Worm (Caenorhabditis elegans) whole organism, L4 larva: ENCODE measurements around the gene T05H10.8.

Experiments used
- D1046.2 ChIP-seq: fragments of 200-800 bp; sonication (Bioruptor generic); IDR thresholded peaks from 2 replicates; pipeline ENCODE4 v1.3.6; 2022; ENCODE audit warnings: missing genetic modification characterization, missing compliant biosample characterization
- F26F4.8 ChIP-seq: fragments of 200-800 bp; sonication (Bioruptor generic); conservative IDR thresholded peaks from 2 replicates; pipeline ENCODE4 v1.3.6; 2022; ENCODE audit warnings: missing genetic modification characterization, missing compliant biosample characterization
- F49E8.2 ChIP-seq: sonication (generic microtip); optimal IDR thresholded peaks from 2 replicates; lab custom pipeline; 2016; ENCODE audit warnings: missing compliant biosample characterization, mild to moderate bottlenecking, missing genetic modification characterization, borderline replicate concordance
- Y105C5A.15 ChIP-seq: fragments of 200-800 bp; sonication (Bioruptor generic); IDR thresholded peaks from 2 replicates; pipeline ENCODE4 v1.3.6; 2022; ENCODE audit warnings: missing genetic modification characterization, missing compliant biosample characterization
- Y5F2A.4 ChIP-seq: fragments of 200-800 bp; sonication (Bioruptor generic); optimal IDR thresholded peaks from 2 replicates; lab custom pipeline; 2018; ENCODE audit warnings: mild to moderate bottlenecking, missing genetic modification characterization, missing compliant biosample characterization
- aha-1 ChIP-seq: fragments of 150-350 bp; peaks from one replicate; lab custom pipeline; 2014; ENCODE audit warnings: missing biosample characterization, missing genetic modification characterization
- ama-1 ChIP-seq: fragments of 150-350 bp; optimal IDR thresholded peaks from 2 replicates; lab custom pipeline; 2014; ENCODE audit warnings: inconsistent platforms, mixed read lengths
- ceh-28 ChIP-seq: fragments of 150-350 bp; optimal IDR thresholded peaks from 2 replicates; lab custom pipeline; 2014; ENCODE audit warnings: missing biosample characterization, missing genetic modification reagents, missing genetic modification characterization
- ceh-32 ChIP-seq: sonication (generic microtip); optimal IDR thresholded peaks from 2 replicates; lab custom pipeline; 2016; ENCODE audit warnings: mild to moderate bottlenecking, missing genetic modification characterization, missing compliant biosample characterization; ENCODE audit not compliant: poor library complexity
- ceh-82 ChIP-seq: sonication (generic microtip); optimal IDR thresholded peaks from 2 replicates; lab custom pipeline; 2017; ENCODE audit warnings: missing biosample characterization, missing genetic modification characterization
- cey-2 ChIP-seq: sonication (generic microtip); optimal IDR thresholded peaks from 3 replicates; lab custom pipeline; 2017; ENCODE audit warnings: missing genetic modification characterization, mild to moderate bottlenecking, missing compliant biosample characterization, antibody characterized with exemption, borderline replicate concordance; ENCODE audit not compliant: insufficient read depth
- daf-8 ChIP-seq: fragments of 200-800 bp; sonication (Bioruptor generic); IDR thresholded peaks from 2 replicates; pipeline ENCODE4 v1.3.6; 2022; ENCODE audit warnings: missing genetic modification characterization, missing compliant biosample characterization
- dpl-1 ChIP-seq: fragments of 150-350 bp; optimal IDR thresholded peaks from 2 replicates; lab custom pipeline; 2014; ENCODE audit warnings: missing biosample characterization, missing genetic modification reagents, missing genetic modification characterization
- dve-1 ChIP-seq: sonication (generic microtip); optimal IDR thresholded peaks from 2 replicates; lab custom pipeline; 2017; ENCODE audit warnings: antibody characterized with exemption, mild to moderate bottlenecking, missing genetic modification characterization, missing compliant biosample characterization; ENCODE audit not compliant: insufficient read depth
- egl-27 ChIP-seq: sonication (generic microtip); optimal IDR thresholded peaks from 3 replicates; lab custom pipeline; 2017; ENCODE audit warnings: missing biosample characterization, missing genetic modification reagents, missing genetic modification characterization
- egl-43 ChIP-seq: fragments of 200-800 bp; sonication (Bioruptor generic); IDR thresholded peaks from 2 replicates; pipeline ENCODE4 v1.3.6; 2022; ENCODE audit warnings: missing genetic modification reagents, missing genetic modification characterization, missing compliant biosample characterization
- fkh-10 ChIP-seq: fragments of 150-350 bp; optimal IDR thresholded peaks from 2 replicates; lab custom pipeline; 2014; ENCODE audit warnings: missing biosample characterization, missing genetic modification reagents, missing genetic modification characterization
- fos-1 ChIP-seq: fragments of 150-350 bp; optimal IDR thresholded peaks from 2 replicates; lab custom pipeline; 2014; ENCODE audit warnings: missing biosample characterization, missing genetic modification characterization
- hif-1 ChIP-seq, 2 experiments: sonication (generic microtip); optimal IDR thresholded peaks; 2 replicates each; lab custom pipeline; 2016 to 2017; ENCODE audit warnings: missing compliant biosample characterization in 2 of 2, missing genetic modification characterization in 2 of 2, missing genetic modification reagents in 2 of 2, missing genotype in 2 of 2, mild to moderate bottlenecking in 1 of 2
- hlh-30 ChIP-seq: sonication (generic microtip); optimal IDR thresholded peaks from 2 replicates; lab custom pipeline; 2017; ENCODE audit warnings: antibody characterized with exemption, mild to moderate bottlenecking, missing genetic modification characterization, missing compliant biosample characterization; ENCODE audit not compliant: insufficient read depth
- hmg-1.1 ChIP-seq: fragments of 200-800 bp; sonication (Bioruptor generic); IDR thresholded peaks from 2 replicates; pipeline ENCODE4 v1.3.6; 2022; ENCODE audit warnings: missing genetic modification reagents, missing genetic modification characterization, missing compliant biosample characterization
- jun-1 ChIP-seq: fragments of 150-350 bp; optimal IDR thresholded peaks from 2 replicates; lab custom pipeline; 2014; ENCODE audit warnings: missing biosample characterization, missing genetic modification reagents, missing genetic modification characterization
- lim-7 ChIP-seq: fragments of 200-800 bp; sonication (Bioruptor generic); IDR thresholded peaks from 2 replicates; pipeline ENCODE4 v1.3.6; 2022; ENCODE audit warnings: missing genetic modification characterization, missing compliant biosample characterization
- lin-15B ChIP-seq: fragments of 150-350 bp; sonication (generic microtip); optimal IDR thresholded peaks from 3 replicates; lab custom pipeline; 2014; ENCODE audit warnings: missing biosample characterization, missing genetic modification characterization
- lir-3 ChIP-seq: sonication (generic microtip); optimal IDR thresholded peaks from 2 replicates; lab custom pipeline; 2016; ENCODE audit warnings: mild to moderate bottlenecking, missing genetic modification characterization, missing compliant biosample characterization
- lsy-2 ChIP-seq, 2 experiments: fragments of 150-350 bp in 1 of 2; sonication (generic microtip) in 1 of 2; optimal IDR thresholded peaks; 2 replicates each; lab custom pipeline; 2014 to 2017; ENCODE audit warnings: missing biosample characterization in 2 of 2, missing genetic modification characterization in 2 of 2
- madf-9 ChIP-seq: fragments of 200-800 bp; sonication (Bioruptor generic); conservative IDR thresholded peaks from 2 replicates; pipeline ENCODE4 v1.3.6; 2022; ENCODE audit warnings: missing genetic modification reagents, missing genetic modification characterization, missing compliant biosample characterization
- mdt-29 ChIP-seq: fragments of 200-800 bp; sonication (Bioruptor generic); IDR thresholded peaks from 2 replicates; pipeline ENCODE4 v1.3.6; 2022; ENCODE audit warnings: missing genetic modification reagents, missing genetic modification characterization, missing compliant biosample characterization
- nhr-10 ChIP-seq: fragments of 150-350 bp; optimal IDR thresholded peaks from 2 replicates; lab custom pipeline; 2014; ENCODE audit warnings: missing biosample characterization, missing genetic modification characterization
- nhr-11 ChIP-seq: fragments of 150-350 bp; optimal IDR thresholded peaks from 2 replicates; lab custom pipeline; 2014; ENCODE audit warnings: missing biosample characterization, missing genetic modification characterization
- nhr-111 ChIP-seq: fragments of 200-800 bp; sonication (Bioruptor generic); optimal IDR thresholded peaks from 2 replicates; lab custom pipeline; 2018; ENCODE audit warnings: mild to moderate bottlenecking, missing genetic modification characterization, missing compliant biosample characterization
- nhr-25 ChIP-seq: sonication (generic microtip); optimal IDR thresholded peaks from 2 replicates; lab custom pipeline; 2017; ENCODE audit warnings: missing genetic modification characterization, mild to moderate bottlenecking, missing compliant biosample characterization, antibody characterized with exemption, moderate library complexity, borderline replicate concordance; ENCODE audit not compliant: insufficient read depth
- nhr-28 ChIP-seq: fragments of 150-350 bp; optimal IDR thresholded peaks from 2 replicates; lab custom pipeline; 2014; ENCODE audit warnings: missing biosample characterization, missing genetic modification characterization
- nhr-41 ChIP-seq: fragments of 200-800 bp; sonication (Bioruptor generic); IDR thresholded peaks from 2 replicates; pipeline ENCODE4 v1.3.6; 2022; ENCODE audit warnings: missing genetic modification reagents, missing genetic modification characterization, missing compliant biosample characterization
- nhr-48 ChIP-seq: sonication (generic microtip); optimal IDR thresholded peaks from 2 replicates; lab custom pipeline; 2016; ENCODE audit warnings: mild to moderate bottlenecking, missing genetic modification characterization, missing compliant biosample characterization
- nhr-76 ChIP-seq: fragments of 150-350 bp; optimal IDR thresholded peaks from 2 replicates; lab custom pipeline; 2014; ENCODE audit warnings: missing biosample characterization, missing genetic modification characterization
- nhr-77 ChIP-seq: fragments of 150-350 bp; optimal IDR thresholded peaks from 2 replicates; lab custom pipeline; 2014; ENCODE audit warnings: missing biosample characterization, missing genetic modification characterization
- pha-4 ChIP-seq, 2 experiments: fragments of 150-350 bp in 1 of 2; fragments of 200-800 bp in 1 of 2; sonication (Bioruptor generic) in 1 of 2; IDR thresholded peaks in 1 of 2; optimal IDR thresholded peaks in 1 of 2; 2 replicates each; pipeline versions ENCODE4 v1.3.6 to Lab custom; 2014 to 2022; ENCODE audit warnings: missing genetic modification characterization in 2 of 2, missing genetic modification reagents in 2 of 2, missing biosample characterization in 1 of 2, missing compliant biosample characterization in 1 of 2
- pqm-1 ChIP-seq: sonication (generic microtip); optimal IDR thresholded peaks from 2 replicates; lab custom pipeline; 2017; ENCODE audit warnings: missing biosample characterization, missing genetic modification characterization
- sdz-12 ChIP-seq: fragments of 200-800 bp; sonication (Bioruptor generic); optimal IDR thresholded peaks from 2 replicates; lab custom pipeline; 2018; ENCODE audit warnings: mild to moderate bottlenecking, missing genetic modification characterization, missing compliant biosample characterization
- set-16 ChIP-seq: fragments of 200-800 bp; sonication (Bioruptor generic); IDR thresholded peaks from 2 replicates; pipeline ENCODE4 v1.3.6; 2022; ENCODE audit warnings: missing genetic modification reagents, missing genetic modification characterization, missing compliant biosample characterization
- snpc-4 ChIP-seq: fragments of 150-350 bp; optimal IDR thresholded peaks from 2 replicates; lab custom pipeline; 2014; ENCODE audit warnings: missing biosample characterization, missing genetic modification characterization
- spr-1 ChIP-seq: sonication (generic microtip); optimal IDR thresholded peaks from 2 replicates; lab custom pipeline; 2016; ENCODE audit warnings: mild to moderate bottlenecking, missing genetic modification characterization, missing compliant biosample characterization
- tag-97 ChIP-seq: fragments of 200-800 bp; sonication (Bioruptor generic); IDR thresholded peaks from 2 replicates; pipeline ENCODE4 v1.3.6; 2022; ENCODE audit warnings: missing genetic modification characterization, missing compliant biosample characterization
- unc-39 ChIP-seq: sonication (generic microtip); optimal IDR thresholded peaks from 2 replicates; lab custom pipeline; 2017; ENCODE audit warnings: missing biosample characterization, missing genetic modification characterization
- unc-62 ChIP-seq, 3 experiments: fragments of 150-350 bp in 1 of 3; sonication (generic microtip); optimal IDR thresholded peaks in 2 of 3; peaks in 1 of 3; 1 replicate in 1 of 3; 2 replicates in 2 of 3; lab custom pipeline; 2014 to 2017; ENCODE audit warnings: missing biosample characterization in 3 of 3, missing genetic modification characterization in 3 of 3, missing genetic modification reagents in 3 of 3, missing genotype in 1 of 3
- vab-7 ChIP-seq: fragments of 200-800 bp; sonication (Bioruptor generic); IDR thresholded peaks from 2 replicates; pipeline ENCODE4 v1.3.6; 2022; ENCODE audit warnings: missing genetic modification reagents, missing genetic modification characterization, missing compliant biosample characterization
- zag-1 ChIP-seq: fragments of 150-350 bp; optimal IDR thresholded peaks from 2 replicates; lab custom pipeline; 2014; ENCODE audit warnings: missing biosample characterization, missing genetic modification characterization
- zfp-2 ChIP-seq: sonication (generic microtip); optimal IDR thresholded peaks from 2 replicates; lab custom pipeline; 2016; ENCODE audit warnings: mild to moderate bottlenecking, missing genetic modification characterization, missing compliant biosample characterization
- zfp-3 ChIP-seq: fragments of 200-800 bp; sonication (Bioruptor generic); conservative IDR thresholded peaks from 2 replicates; pipeline ENCODE4 v1.3.6; 2022; ENCODE audit warnings: missing genetic modification reagents, missing genetic modification characterization, missing compliant biosample characterization
- zip-2 ChIP-seq: fragments of 150-350 bp; optimal IDR thresholded peaks from 2 replicates; lab custom pipeline; 2014; ENCODE audit warnings: missing biosample characterization, missing genetic modification characterization

Gene T05H10.8

ce11 chrII:8086803-8087202 is 27.9 kb downstream of the T05H10.8 start, which contains the start of gene K02C4.3 (continued):
- TF ChIP-seq pha-4 (GFP tag; IDR thresholded peaks at IDR 0.05; lab: Robert Waterston, UW) (no peak), pha-4 (tag; optimal IDR thresholded peaks at IDR 0.05; lab: Kevin White, UChicago) (peak; percentile 14), hmg-1.1 (GFP tag; lab: Robert Waterston, UW) (0 out of 2 replicates have a peak, but pooled peaks have one; percentile 13), nhr-11 (tag; lab: Kevin White, UChicago) (peak; percentile 0), jun-1 (tag; lab: Kevin White, UChicago) (no peak), fos-1 (tag; lab: Kevin White, UChicago) (no peak), snpc-4 (peak; percentile 37), dpl-1 (peak; percentile 93), spr-1 (tag; lab: Kevin White, UChicago) (peak; percentile 42), lin-15B (no peak), zip-2 (no peak), egl-27 (tag; lab: Kevin White, UChicago) (no peak), nhr-77 (peak; percentile 45), unc-62 (GFP tag; optimal IDR thresholded peaks at IDR 0.05 in 1 of 2; lab: Kevin White, UChicago) (no peak), unc-62 (tag; optimal IDR thresholded peaks at IDR 0.05; lab: Kevin White, UChicago) (no peak), hif-1 (tag; optimal IDR thresholded peaks at IDR 0.05; lab: Kevin White, UChicago) (no peak), F26F4.8 (no peak), nhr-111 (GFP tag; lab: Kevin White, UChicago) (no peak), fkh-10 (GFP tag; lab: Kevin White, UChicago) (peak; percentile 2), lsy-2 (tag; optimal IDR thresholded peaks at IDR 0.05; lab: Kevin White, UChicago) (peak in 1 of 2 experiments; percentile 86), F49E8.2 (tag; lab: Kevin White, UChicago) (no peak), zfp-3 (GFP tag; lab: Robert Waterston, UW) (no peak), aha-1 (no peak), set-16 (GFP tag; lab: Robert Waterston, UW) (no peak), ceh-82 (tag; lab: Kevin White, UChicago) (no peak), dve-1 (peak; percentile 72), ama-1 (no peak), unc-39 (tag; lab: Kevin White, UChicago) (no peak), nhr-10 (tag; lab: Kevin White, UChicago) (no peak), Y5F2A.4 (GFP tag; lab: Kevin White, UChicago) (no peak), sdz-12 (no peak), nhr-76 (tag; lab: Kevin White, UChicago) (no peak), zfp-2 (tag; lab: Kevin White, UChicago) (no peak), ceh-28 (tag; lab: Kevin White, UChicago) (no peak), cey-2 (tag; lab: Kevin White, UChicago) (no peak), egl-43 (GFP tag; lab: Robert Waterston, UW) (no peak), tag-97 (no peak), daf-8 (GFP tag; lab: Robert Waterston, UW) (no peak), zag-1 (tag; lab: Kevin White, UChicago) (no peak), vab-7 (GFP tag; lab: Robert Waterston, UW) (no peak), nhr-28 (tag; lab: Kevin White, UChicago) (peak; percentile 27), mdt-29 (GFP tag; lab: Robert Waterston, UW) (no peak), D1046.2 (no peak), pqm-1 (tag; lab: Kevin White, UChicago) (no peak), ceh-32 (no peak), nhr-41 (GFP tag; lab: Robert Waterston, UW) (no peak), nhr-25 (tag; lab: Kevin White, UChicago) (no peak), lim-7 (no peak), Y105C5A.15 (GFP tag; lab: Robert Waterston, UW) (no peak), lir-3 (tag; lab: Kevin White, UChicago) (no peak), nhr-48 (peak; percentile 23), madf-9 (GFP tag; lab: Robert Waterston, UW) (no peak), hlh-30 (tag; lab: Kevin White, UChicago) (peak; percentile 42)
